Worm (Caenorhabditis elegans) whole organism, L4 larva: ENCODE measurements around the gene F58D12.1.
A peak's percentile ranks its signal among the peaks of the same experiment; 100 is the strongest.

ENCODE experiments used
- F26F4.8 ChIP-seq: fragments of 200-800 bp; sonication (Bioruptor generic); conservative IDR thresholded peaks from 2 replicates; pipeline ENCODE4 v1.3.6; 2022; ENCODE audit warnings: missing genetic modification characterization, missing compliant biosample characterization
- F37D6.2 ChIP-seq: sonication (generic microtip); optimal IDR thresholded peaks from 2 replicates; lab custom pipeline; 2016; ENCODE audit warnings: mild to moderate bottlenecking, missing genetic modification characterization, missing compliant biosample characterization
- F44E2.7 ChIP-seq: fragments of 200-800 bp; sonication (Bioruptor generic); IDR thresholded peaks from 2 replicates; pipeline ENCODE4 v2.1.2; 2022; ENCODE audit warnings: missing genetic modification characterization, missing compliant biosample characterization
- T26A8.4 ChIP-seq: fragments of 200-800 bp; sonication (Bioruptor generic); IDR thresholded peaks from 2 replicates; pipeline ENCODE4 v1.3.6; 2022; ENCODE audit warnings: missing genetic modification characterization, missing compliant biosample characterization
- Y5F2A.4 ChIP-seq: fragments of 200-800 bp; sonication (Bioruptor generic); optimal IDR thresholded peaks from 2 replicates; lab custom pipeline; 2018; ENCODE audit warnings: mild to moderate bottlenecking, missing genetic modification characterization, missing compliant biosample characterization
- ama-1 ChIP-seq: fragments of 150-350 bp; optimal IDR thresholded peaks from 2 replicates; lab custom pipeline; 2014; ENCODE audit warnings: inconsistent platforms, mixed read lengths
- ceh-20 ChIP-seq: fragments of 200-800 bp; sonication (Bioruptor generic); IDR thresholded peaks from 2 replicates; pipeline ENCODE4 v1.3.6; 2022; ENCODE audit warnings: missing genetic modification reagents, missing genetic modification characterization, missing compliant biosample characterization
- ceh-28 ChIP-seq: fragments of 150-350 bp; optimal IDR thresholded peaks from 2 replicates; lab custom pipeline; 2014; ENCODE audit warnings: missing biosample characterization, missing genetic modification reagents, missing genetic modification characterization
- ceh-82 ChIP-seq: sonication (generic microtip); optimal IDR thresholded peaks from 2 replicates; lab custom pipeline; 2017; ENCODE audit warnings: missing biosample characterization, missing genetic modification characterization
- cey-2 ChIP-seq: sonication (generic microtip); optimal IDR thresholded peaks from 3 replicates; lab custom pipeline; 2017; ENCODE audit warnings: missing genetic modification characterization, mild to moderate bottlenecking, missing compliant biosample characterization, antibody characterized with exemption, borderline replicate concordance; ENCODE audit not compliant: insufficient read depth
- ctbp-1 ChIP-seq: fragments of 200-800 bp; sonication (Bioruptor generic); IDR thresholded peaks from 2 replicates; pipeline ENCODE4 v1.3.6; 2022; ENCODE audit warnings: missing genetic modification reagents, missing genetic modification characterization, missing compliant biosample characterization
- daf-16 ChIP-seq, 3 experiments: sonication (generic microtip); optimal IDR thresholded peaks; 2 replicates each; lab custom pipeline; 2016 to 2017; ENCODE audit warnings: missing genetic modification characterization in 3 of 3, missing genetic modification reagents in 3 of 3, mild to moderate bottlenecking in 2 of 3, missing compliant biosample characterization in 2 of 3, missing biosample characterization in 1 of 3, moderate library complexity in 1 of 3
- dmd-6 ChIP-seq: fragments of 200-800 bp; sonication (Bioruptor generic); IDR thresholded peaks from 2 replicates; pipeline ENCODE4 v1.3.6; 2022; ENCODE audit warnings: missing genetic modification reagents, missing genetic modification characterization, missing compliant biosample characterization
- dmd-9 ChIP-seq: fragments of 200-800 bp; sonication (Bioruptor generic); IDR thresholded peaks from 2 replicates; pipeline ENCODE4 v1.3.6; 2022; ENCODE audit warnings: missing genetic modification reagents, missing genetic modification characterization, missing compliant biosample characterization
- duxl-1 ChIP-seq: sonication (generic microtip); optimal IDR thresholded peaks from 2 replicates; lab custom pipeline; 2016; ENCODE audit warnings: mild to moderate bottlenecking, missing genetic modification characterization, moderate library complexity, missing compliant biosample characterization; ENCODE audit not compliant: poor library complexity
- dve-1 ChIP-seq: sonication (generic microtip); optimal IDR thresholded peaks from 2 replicates; lab custom pipeline; 2017; ENCODE audit warnings: antibody characterized with exemption, mild to moderate bottlenecking, missing genetic modification characterization, missing compliant biosample characterization; ENCODE audit not compliant: insufficient read depth
- egl-27 ChIP-seq: sonication (generic microtip); optimal IDR thresholded peaks from 3 replicates; lab custom pipeline; 2017; ENCODE audit warnings: missing biosample characterization, missing genetic modification reagents, missing genetic modification characterization
- gei-8 ChIP-seq: fragments of 200-800 bp; sonication (Bioruptor generic); optimal IDR thresholded peaks from 2 replicates; lab custom pipeline; 2018; ENCODE audit warnings: mild to moderate bottlenecking, missing genetic modification characterization, missing compliant biosample characterization
- hlh-11 ChIP-seq: fragments of 200-800 bp; sonication (Bioruptor generic); optimal IDR thresholded peaks from 2 replicates; lab custom pipeline; 2018; ENCODE audit warnings: mild to moderate bottlenecking, missing genetic modification characterization, missing compliant biosample characterization
- hlh-30 ChIP-seq: sonication (generic microtip); optimal IDR thresholded peaks from 2 replicates; lab custom pipeline; 2017; ENCODE audit warnings: antibody characterized with exemption, mild to moderate bottlenecking, missing genetic modification characterization, missing compliant biosample characterization; ENCODE audit not compliant: insufficient read depth
- hmg-1.1 ChIP-seq: fragments of 200-800 bp; sonication (Bioruptor generic); IDR thresholded peaks from 2 replicates; pipeline ENCODE4 v1.3.6; 2022; ENCODE audit warnings: missing genetic modification reagents, missing genetic modification characterization, missing compliant biosample characterization
- lin-15B ChIP-seq: fragments of 150-350 bp; sonication (generic microtip); optimal IDR thresholded peaks from 3 replicates; lab custom pipeline; 2014; ENCODE audit warnings: missing biosample characterization, missing genetic modification characterization
- lin-38 ChIP-seq: fragments of 200-800 bp; sonication (Bioruptor generic); IDR thresholded peaks from 2 replicates; pipeline ENCODE4 v1.3.6; 2022; ENCODE audit warnings: missing genetic modification reagents, missing genetic modification characterization, missing compliant biosample characterization
- mdl-1 ChIP-seq, 2 experiments: fragments of 150-350 bp in 1 of 2; sonication (generic microtip) in 1 of 2; optimal IDR thresholded peaks; 2 replicates each; lab custom pipeline; 2014 to 2017; ENCODE audit warnings: missing biosample characterization in 2 of 2, missing genetic modification characterization in 2 of 2
- mdt-29 ChIP-seq: fragments of 200-800 bp; sonication (Bioruptor generic); IDR thresholded peaks from 2 replicates; pipeline ENCODE4 v1.3.6; 2022; ENCODE audit warnings: missing genetic modification reagents, missing genetic modification characterization, missing compliant biosample characterization
- mes-2 ChIP-seq: sonication (generic microtip); optimal IDR thresholded peaks from 2 replicates; lab custom pipeline; 2016; ENCODE audit warnings: missing genotype, mild to moderate bottlenecking, missing genetic modification characterization, missing compliant biosample characterization; ENCODE audit not compliant: poor library complexity, severe bottlenecking
- nhr-10 ChIP-seq: fragments of 150-350 bp; optimal IDR thresholded peaks from 2 replicates; lab custom pipeline; 2014; ENCODE audit warnings: missing biosample characterization, missing genetic modification characterization
- nhr-102 ChIP-seq: sonication (generic microtip); optimal IDR thresholded peaks from 2 replicates; lab custom pipeline; 2016; ENCODE audit warnings: mild to moderate bottlenecking, missing genetic modification characterization, moderate library complexity, missing compliant biosample characterization
- nhr-11 ChIP-seq: fragments of 150-350 bp; optimal IDR thresholded peaks from 2 replicates; lab custom pipeline; 2014; ENCODE audit warnings: missing biosample characterization, missing genetic modification characterization
- nhr-237 ChIP-seq: sonication (generic microtip); optimal IDR thresholded peaks from 2 replicates; lab custom pipeline; 2017; ENCODE audit warnings: missing biosample characterization, missing genetic modification characterization
- nhr-25 ChIP-seq: sonication (generic microtip); optimal IDR thresholded peaks from 2 replicates; lab custom pipeline; 2017; ENCODE audit warnings: missing genetic modification characterization, mild to moderate bottlenecking, missing compliant biosample characterization, antibody characterized with exemption, moderate library complexity, borderline replicate concordance; ENCODE audit not compliant: insufficient read depth
- nhr-42 ChIP-seq: fragments of 200-800 bp; sonication (Bioruptor generic); IDR thresholded peaks from 2 replicates; pipeline ENCODE4 v1.3.6; 2022; ENCODE audit warnings: missing genetic modification characterization, missing compliant biosample characterization
- nhr-48 ChIP-seq: sonication (generic microtip); optimal IDR thresholded peaks from 2 replicates; lab custom pipeline; 2016; ENCODE audit warnings: mild to moderate bottlenecking, missing genetic modification characterization, missing compliant biosample characterization
- nhr-6 ChIP-seq: fragments of 150-350 bp; optimal IDR thresholded peaks from 2 replicates; lab custom pipeline; 2014; ENCODE audit warnings: missing biosample characterization, missing genetic modification characterization
- pha-4 ChIP-seq, 2 experiments: fragments of 150-350 bp in 1 of 2; fragments of 200-800 bp in 1 of 2; sonication (Bioruptor generic) in 1 of 2; IDR thresholded peaks in 1 of 2; optimal IDR thresholded peaks in 1 of 2; 2 replicates each; pipeline versions ENCODE4 v1.3.6 to Lab custom; 2014 to 2022; ENCODE audit warnings: missing genetic modification characterization in 2 of 2, missing genetic modification reagents in 2 of 2, missing biosample characterization in 1 of 2, missing compliant biosample characterization in 1 of 2
- pqm-1 ChIP-seq: sonication (generic microtip); optimal IDR thresholded peaks from 2 replicates; lab custom pipeline; 2017; ENCODE audit warnings: missing biosample characterization, missing genetic modification characterization
- sdz-12 ChIP-seq: fragments of 200-800 bp; sonication (Bioruptor generic); optimal IDR thresholded peaks from 2 replicates; lab custom pipeline; 2018; ENCODE audit warnings: mild to moderate bottlenecking, missing genetic modification characterization, missing compliant biosample characterization
- skn-1 ChIP-seq: fragments of 150-350 bp; optimal IDR thresholded peaks from 2 replicates; lab custom pipeline; 2014; ENCODE audit warnings: missing biosample characterization, missing genetic modification characterization
- snpc-4 ChIP-seq: fragments of 150-350 bp; optimal IDR thresholded peaks from 2 replicates; lab custom pipeline; 2014; ENCODE audit warnings: missing biosample characterization, missing genetic modification characterization
- spr-3 ChIP-seq: fragments of 200-800 bp; sonication (Bioruptor generic); optimal IDR thresholded peaks from 2 replicates; lab custom pipeline; 2018; ENCODE audit warnings: mild to moderate bottlenecking, missing genetic modification characterization, missing compliant biosample characterization
- unc-130 ChIP-seq: sonication (generic microtip); optimal IDR thresholded peaks from 2 replicates; lab custom pipeline; 2016; ENCODE audit warnings: missing genetic modification reagents, missing genetic modification characterization, missing compliant biosample characterization
- unc-39 ChIP-seq: sonication (generic microtip); optimal IDR thresholded peaks from 2 replicates; lab custom pipeline; 2017; ENCODE audit warnings: missing biosample characterization, missing genetic modification characterization
- zfp-3 ChIP-seq: fragments of 200-800 bp; sonication (Bioruptor generic); conservative IDR thresholded peaks from 2 replicates; pipeline ENCODE4 v1.3.6; 2022; ENCODE audit warnings: missing genetic modification reagents, missing genetic modification characterization, missing compliant biosample characterization
- ztf-11 ChIP-seq: fragments of 150-350 bp; optimal IDR thresholded peaks from 2 replicates; lab custom pipeline; 2014; ENCODE audit warnings: missing biosample characterization, missing genetic modification characterization
- ztf-7 ChIP-seq: fragments of 150-350 bp; optimal IDR thresholded peaks from 2 replicates; lab custom pipeline; 2014; ENCODE audit warnings: missing biosample characterization, missing genetic modification characterization

The F58D12.1 gene

ce11 chrV:14026194-14026593, 23.2 kb upstream of the F58D12.1 start, which contains the start of gene T08G5.2:
Gene T08G5.2, minus strand, starts transcription at chrV:14026294.
- TF ChIP-seq lin-38, result no peak
- no peak for TF ChIP-seq pha-4 (GFP tag; IDR thresholded peaks at IDR 0.05; lab: Robert Waterston, UW)
- TF ChIP-seq pha-4 (tag; optimal IDR thresholded peaks at IDR 0.05; lab: Kevin White, UChicago), result no peak
- TF ChIP-seq F26F4.8 (GFP tag; lab: Robert Waterston, UW), result no peak
- TF ChIP-seq skn-1 (tag; lab: Kevin White, UChicago), result no peak
- TF ChIP-seq nhr-48 (tag; lab: Kevin White, UChicago), result no peak
- no peak for TF ChIP-seq unc-130
- TF ChIP-seq ceh-28, result no peak
- no peak for TF ChIP-seq lin-15B (tag; lab: Kevin White, UChicago)
- TF ChIP-seq zfp-3 (GFP tag; lab: Robert Waterston, UW), result no peak
- TF ChIP-seq hlh-11 (tag; lab: Kevin White, UChicago), result no peak
- TF ChIP-seq hlh-30 (tag; lab: Kevin White, UChicago), result no peak
- TF ChIP-seq nhr-10 (tag; lab: Kevin White, UChicago), result no peak
- no peak for TF ChIP-seq nhr-11 (tag; lab: Kevin White, UChicago)

- TF ChIP-seq F44E2.7 (no peak), ztf-11 (tag; lab: Kevin White, UChicago) (no peak), dmd-6 (GFP tag; lab: Robert Waterston, UW) (no peak), egl-27 (tag; lab: Kevin White, UChicago) (no peak), T26A8.4 (no peak), nhr-237 (tag; lab: Kevin White, UChicago) (no peak), dve-1 (tag; lab: Kevin White, UChicago) (no peak), ceh-82 (tag; lab: Kevin White, UChicago) (no peak), cey-2 (tag; lab: Kevin White, UChicago) (no peak)
Measured at ce11 chrV:14027384-14027783, 22.0 kb upstream of the F58D12.1 start, which contains the start of gene T08G5.3. Gene T08G5.3, minus strand, starts transcription at chrV:14027484.

ce11 chrV:14028256-14028743, 21.1 kb upstream of the F58D12.1 start:
- TF ChIP-seq hmg-1.1 (GFP tag; lab: Robert Waterston, UW) (no peak; the same call in 1 of the 2 replicates), sdz-12 (GFP tag; lab: Kevin White, UChicago) (no peak), ztf-7 (tag; lab: Kevin White, UChicago) (no peak), mes-2 (tag; lab: Kevin White, UChicago) (peak; percentile 59), Y5F2A.4 (GFP tag; lab: Kevin White, UChicago) (peak; percentile 5), mdl-1 (tag; optimal IDR thresholded peaks at IDR 0.05; lab: Kevin White, UChicago) (peak in 1 of 2 experiments; percentile 0), ceh-82 (tag; lab: Kevin White, UChicago) (no peak), duxl-1 (tag; lab: Kevin White, UChicago) (peak; percentile 89), nhr-42 (peak; percentile 71), F37D6.2 (no peak), spr-3 (peak; percentile 51), F44E2.7 (0 out of 2 replicates have a peak, but pooled peaks have one; percentile 33), pha-4 (GFP tag; IDR thresholded peaks at IDR 0.05; lab: Robert Waterston, UW) (peak; percentile 54; the same call in 1 of the 2 replicates), pha-4 (tag; optimal IDR thresholded peaks at IDR 0.05; lab: Kevin White, UChicago) (no peak), nhr-6 (tag; lab: Kevin White, UChicago) (no peak), hlh-11 (tag; lab: Kevin White, UChicago) (peak; percentile 69), pqm-1 (no peak), ceh-20 (0 out of 2 replicates have a peak, but pooled peaks have one; percentile 34), unc-39 (tag; lab: Kevin White, UChicago) (no peak), daf-16 (GFP tag; optimal IDR thresholded peaks at IDR 0.05; lab: Kevin White, UChicago) (peak; percentile 17 to 44), daf-16 (tag; optimal IDR thresholded peaks at IDR 0.05; lab: Kevin White, UChicago) (peak; percentile 56), gei-8 (GFP tag; lab: Kevin White, UChicago) (no peak), ama-1 (peak; percentile 91), nhr-102 (tag; lab: Kevin White, UChicago) (peak; percentile 88), lin-38 (peak; percentile 79), snpc-4 (peak; percentile 80), ctbp-1 (GFP tag; lab: Robert Waterston, UW) (no peak), dmd-9 (GFP tag; lab: Robert Waterston, UW) (peak; percentile 59; the same call in 1 of the 2 replicates), nhr-25 (tag; lab: Kevin White, UChicago) (no peak), mdt-29 (GFP tag; lab: Robert Waterston, UW) (peak; percentile 60; the same call in 1 of the 2 replicates)
